Fruit fly (Drosophila melanogaster): Measurements from ENCODE around the gene inaF-B.

DNA sequence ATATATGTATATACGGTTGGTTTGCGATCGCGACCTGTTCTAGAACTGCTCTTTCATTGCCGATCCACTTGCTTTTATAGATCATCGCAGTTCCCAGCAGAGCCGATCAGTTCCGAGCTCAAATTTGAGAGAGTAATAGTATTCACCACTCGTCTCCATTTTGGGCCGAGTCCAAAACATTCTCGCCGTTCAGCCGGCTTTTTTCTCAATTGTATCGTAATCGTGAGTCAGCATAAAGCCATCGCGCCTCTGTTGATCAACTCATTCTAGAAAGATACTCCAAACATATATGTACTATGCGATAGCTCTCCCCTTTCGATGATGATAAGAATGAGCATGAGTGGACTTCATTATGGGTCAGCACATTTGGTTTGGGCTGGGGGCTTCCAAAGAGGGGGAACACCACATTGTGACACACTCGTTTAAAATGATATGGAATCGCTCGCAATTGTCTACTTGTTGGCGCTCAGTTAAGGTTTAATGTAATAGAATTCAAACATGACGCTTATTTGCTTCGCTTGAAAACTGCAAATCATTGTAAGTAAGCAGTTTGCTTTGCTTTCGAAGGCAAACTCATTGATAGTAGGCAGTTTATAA, 32.1 kb upstream of the inaF-B start, which contains the start of gene CG9360:
- TF ChIP-seq CTCF (optimal IDR thresholded peaks at IDR 0.05) (no peak), CG8478 (optimal IDR thresholded peaks at IDR 0.05) (no peak)
